Worm (Caenorhabditis elegans) whole organism, early embryonic: ENCODE data around the gene C14B9.3.

Experiments
- B0310.2 ChIP-seq: sonication (generic microtip); optimal IDR thresholded peaks from 2 replicates; lab custom pipeline; 2016; ENCODE audit warnings: mild to moderate bottlenecking, missing genetic modification characterization, missing compliant biosample characterization
- aly-1 ChIP-seq: sonication (generic microtip); optimal IDR thresholded peaks from 2 replicates; lab custom pipeline; 2016; ENCODE audit warnings: missing genetic modification characterization, missing compliant biosample characterization
- ama-1 ChIP-seq: fragments of 150-350 bp; optimal IDR thresholded peaks from 2 replicates; lab custom pipeline; 2014
- ceh-13 ChIP-seq: fragments of 200-800 bp; sonication (Bioruptor generic); optimal IDR thresholded peaks from 2 replicates; lab custom pipeline; 2018; ENCODE audit warnings: mild to moderate bottlenecking, missing genetic modification characterization, missing compliant biosample characterization
- ceh-36 ChIP-seq: sonication (generic microtip); optimal IDR thresholded peaks from 2 replicates; lab custom pipeline; 2016; ENCODE audit warnings: missing genetic modification characterization, inconsistent platforms, missing compliant biosample characterization
- flt-1 ChIP-seq: fragments of 200-800 bp; sonication (Bioruptor generic); IDR thresholded peaks from 2 replicates; pipeline ENCODE4 v1.3.6; 2022; ENCODE audit warnings: missing genetic modification characterization, missing compliant biosample characterization
- hmbx-1 ChIP-seq: sonication (generic microtip); optimal IDR thresholded peaks from 2 replicates; lab custom pipeline; 2016; ENCODE audit warnings: mild to moderate bottlenecking, missing genetic modification characterization, missing compliant biosample characterization
- hmg-4 ChIP-seq: fragments of 200-800 bp; sonication (Bioruptor generic); optimal IDR thresholded peaks from 2 replicates; lab custom pipeline; 2018; ENCODE audit warnings: mild to moderate bottlenecking, missing genetic modification characterization, missing compliant biosample characterization
- pes-1 ChIP-seq: fragments of 200-800 bp; sonication (Bioruptor generic); IDR thresholded peaks from 2 replicates; pipeline ENCODE4 v1.3.6; 2022; ENCODE audit warnings: missing genetic modification reagents, missing genetic modification characterization, missing compliant biosample characterization
- sea-1 ChIP-seq: fragments of 200-800 bp; sonication (Bioruptor generic); conservative IDR thresholded peaks from 2 replicates; pipeline ENCODE4 v1.3.6; 2022; ENCODE audit warnings: missing genetic modification characterization, missing compliant biosample characterization
- tbx-11 ChIP-seq: fragments of 200-800 bp; sonication (Bioruptor generic); IDR thresholded peaks from 2 replicates; pipeline ENCODE4 v1.3.6; 2022; ENCODE audit warnings: missing genetic modification characterization, missing compliant biosample characterization
- tra-4 ChIP-seq: sonication (generic microtip); optimal IDR thresholded peaks from 2 replicates; lab custom pipeline; 2017; ENCODE audit warnings: missing genetic modification characterization, missing compliant biosample characterization

- no peak for TF ChIP-seq ama-1 (lab: Kevin White, UChicago)
- TF ChIP-seq hmbx-1 = no peak
- TF ChIP-seq tra-4 (tag; lab: Kevin White, UChicago) = no peak
- peak; percentile 26 for TF ChIP-seq aly-1 (tag; lab: Kevin White, UChicago)
- no peak for TF ChIP-seq tbx-11 (GFP tag; lab: Robert Waterston, UW)
- TF ChIP-seq pes-1 (GFP tag; lab: Robert Waterston, UW) = no peak
- TF ChIP-seq ceh-36 = no peak
- TF ChIP-seq flt-1 (GFP tag; lab: Robert Waterston, UW) = no peak
- TF ChIP-seq B0310.2 (tag; lab: Kevin White, UChicago) = no peak
- TF ChIP-seq sea-1 (GFP tag; lab: Robert Waterston, UW) = peak; percentile 54; the same call in 1 of the 2 replicates
- peak; percentile 71 for TF ChIP-seq hmg-4
- TF ChIP-seq ceh-13 (GFP tag; lab: Kevin White, UChicago) = no peak
These were observed 18.4 kb downstream of the C14B9.3 start for ce11 chrIII:8126978-8127377.
